Worm (Caenorhabditis elegans): ENCODE measurements around the gene ins-32.

DNA sequence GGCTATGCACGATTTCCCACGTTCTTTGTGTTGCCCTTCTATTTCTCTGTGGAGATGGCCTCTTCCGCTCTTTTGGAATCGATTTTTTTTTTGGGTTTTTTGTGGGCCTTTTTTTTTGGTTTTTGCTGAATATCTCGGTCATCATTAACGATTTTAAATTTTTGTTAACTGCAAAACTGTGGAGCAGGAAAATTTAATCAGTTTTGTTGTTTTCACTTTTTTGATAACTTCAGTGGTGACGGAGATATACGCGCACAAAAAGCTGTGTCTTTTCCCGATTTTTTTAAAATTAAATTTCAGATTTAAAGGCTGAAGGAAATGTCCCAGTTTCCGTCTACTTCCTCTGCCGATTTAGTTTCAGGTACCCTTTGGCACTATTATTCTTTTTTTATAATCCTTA is 17.9 kb downstream of the ins-32 start, which contains the start of gene T24E12.1:
- TF ChIP-seq fos-1 (tag; optimal IDR thresholded peaks at IDR 0.05) (no peak), nhr-10 (tag; optimal IDR thresholded peaks at IDR 0.05) (no peak), aly-2 (tag; optimal IDR thresholded peaks at IDR 0.05) (no peak), unc-39 (tag; optimal IDR thresholded peaks at IDR 0.05) (no peak), ama-1 (optimal IDR thresholded peaks at IDR 0.05) (no peak), C34F6.9 (tag; optimal IDR thresholded peaks at IDR 0.05) (no peak), nhr-12 (tag; optimal IDR thresholded peaks at IDR 0.05) (no peak), nhr-11 (tag; optimal IDR thresholded peaks at IDR 0.05) (no peak), blmp-1 (tag; optimal IDR thresholded peaks at IDR 0.05; ENCODE audit: insufficient read depth) (no peak), R02D3.7 (tag; optimal IDR thresholded peaks at IDR 0.05) (no peak), nhr-237 (tag; optimal IDR thresholded peaks at IDR 0.05) (no peak), sma-9 (GFP tag; optimal IDR thresholded peaks at IDR 0.05) (no peak), sma-9 (tag; optimal IDR thresholded peaks at IDR 0.05) (no peak), unc-62 (GFP tag; optimal IDR thresholded peaks at IDR 0.05) (no peak), elt-3 (tag; optimal IDR thresholded peaks at IDR 0.05) (no peak)
